Worm (Caenorhabditis elegans): ENCODE measurements around the gene srt-8.

Gene srt-8

DNA sequence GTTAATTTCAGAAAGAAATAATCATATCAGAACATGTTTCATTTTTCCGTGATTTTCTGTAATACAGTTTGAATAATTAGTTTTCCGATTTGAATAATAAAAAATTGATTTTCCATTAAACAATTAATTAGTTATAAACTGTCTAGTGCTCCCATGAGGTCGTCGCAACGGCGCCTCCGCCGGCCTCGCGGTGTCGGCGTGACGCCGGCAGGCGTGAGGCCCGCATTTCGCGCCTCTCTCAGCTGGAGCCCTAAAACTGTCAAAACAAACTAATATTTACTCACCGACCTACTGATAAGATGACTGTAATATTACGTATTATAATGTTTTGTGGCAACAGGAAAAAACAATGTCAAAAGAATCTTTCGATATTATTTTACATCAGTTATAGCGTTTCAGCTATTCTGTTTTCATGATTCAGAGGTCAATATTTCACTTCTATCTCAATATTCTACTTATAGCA lies 47.0 kb downstream of the srt-8 start, which contains the start of gene F02C9.2:
TSS of gene F02C9.2 (plus strand) at position 413 of the 463 bp plus-strand sequence.
- TF ChIP-seq nhr-25 (tag; optimal IDR thresholded peaks at IDR 0.05) (no peak), C34F6.9 (tag; optimal IDR thresholded peaks at IDR 0.05) (no peak), gmeb-1 (tag; optimal IDR thresholded peaks at IDR 0.05) (no peak), unc-62 (GFP tag; optimal IDR thresholded peaks at IDR 0.05) (no peak), sem-4 (tag; optimal IDR thresholded peaks at IDR 0.05) (no peak), sma-9 (GFP tag; optimal IDR thresholded peaks at IDR 0.05) (no peak), sma-9 (tag; optimal IDR thresholded peaks at IDR 0.05) (no peak), lin-39 (tag; optimal IDR thresholded peaks at IDR 0.05) (no peak), ceh-16 (tag; optimal IDR thresholded peaks at IDR 0.05) (no peak), elt-3 (tag; optimal IDR thresholded peaks at IDR 0.05) (no peak), F13H6.1 (tag; optimal IDR thresholded peaks at IDR 0.05) (no peak), lin-11 (tag; optimal IDR thresholded peaks at IDR 0.05) (no peak), nhr-23 (tag; optimal IDR thresholded peaks at IDR 0.05) (no peak), ztf-1 (GFP tag; conservative IDR thresholded peaks at IDR 0.05) (no peak), mbf-1 (tag; optimal IDR thresholded peaks at IDR 0.05) (no peak), lsy-2 (tag; optimal IDR thresholded peaks at IDR 0.05) (no peak), dmd-4 (tag; optimal IDR thresholded peaks at IDR 0.05) (no peak), nhr-21 (tag; optimal IDR thresholded peaks at IDR 0.05) (no peak)

Measured in whole organism, L2 larva.